Fruit fly (Drosophila melanogaster) whole organism, adult: ENCODE measurements around the gene klar.

ENCODE experiments used
- CG12768 ChIP-seq: fragments of 200-800 bp; sonication (Bioruptor generic); optimal IDR thresholded peaks from 2 replicates; lab custom pipeline; 2017; ENCODE audit warnings: missing biosample characterization, missing genetic modification characterization, mild to moderate bottlenecking, moderate library complexity, missing genetic modification reagents
- cnc ChIP-seq, 2 experiments: fragments of >200 bp; optimal IDR thresholded peaks; 2 replicates each; lab custom pipeline; 2017

DNA sequence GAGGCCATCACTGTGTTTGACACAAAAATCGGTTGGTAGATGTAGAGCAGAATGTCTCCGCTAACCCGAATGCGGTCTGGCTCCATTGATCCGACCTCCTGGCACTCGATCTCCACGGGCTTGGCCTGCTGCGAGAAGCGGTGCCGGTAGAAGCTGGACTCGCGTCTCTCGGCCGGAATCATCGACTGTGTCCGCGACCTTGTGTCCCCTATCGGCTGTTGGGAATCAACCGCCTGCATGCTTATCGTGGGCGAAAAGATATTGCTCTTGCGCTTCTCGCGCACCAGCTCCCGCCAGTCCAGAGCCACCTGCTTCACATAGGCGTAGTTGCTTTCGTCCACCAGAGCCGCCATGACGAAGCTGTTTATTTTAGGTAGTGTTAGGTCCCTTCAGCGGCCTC, 107.1 kb downstream of the klar start:
- TF ChIP-seq cnc (optimal IDR thresholded peaks at IDR 0.05; lab: Kevin White, UChicago), result no peak
- TF ChIP-seq CG12768 (GFP tag; lab: Kevin White, UChicago), result no peak
